Fruit fly (Drosophila melanogaster) S2 (cell line): ENCODE results near the gene Task7.

Experiments
- CG8478 ChIP-seq: fragments of >200 bp; optimal IDR thresholded peaks from 2 replicates; lab custom pipeline; 2018
- CTCF ChIP-seq, 2 experiments: fragments of >200 bp; optimal IDR thresholded peaks; 2 replicates each; lab custom pipeline; 2018

dm6 chr3R:9456373-9456772 lies 44.3 kb upstream of the Task7 start, which contains the start of gene GstZ1:
- TF ChIP-seq CG8478 (lab: Kevin White, UChicago) (no peak), CTCF (optimal IDR thresholded peaks at IDR 0.05; lab: Kevin White, UChicago) (no peak)
